Worm (Caenorhabditis elegans): ENCODE data around the gene cng-1.
A peak's percentile ranks its signal among the peaks of the same experiment; 100 is the strongest.

Gene cng-1

ce11 chrV:15071015-15071810, 39.9 kb upstream of the cng-1 start, which contains the start of gene unc-76 (continued):
- TF ChIP-seq pros-1 (tag; optimal IDR thresholded peaks at IDR 0.05): peak; percentile 73
- TF ChIP-seq rnt-1 (tag; optimal IDR thresholded peaks at IDR 0.05): peak; percentile 89
- TF ChIP-seq npax-4 (tag; optimal IDR thresholded peaks at IDR 0.05): no peak
- TF ChIP-seq odd-2 (tag; optimal IDR thresholded peaks at IDR 0.05): no peak
- peak; percentile 98 for TF ChIP-seq ceh-34 (tag; optimal IDR thresholded peaks at IDR 0.05)
- peak; percentile 84 for TF ChIP-seq tbx-2 (tag; optimal IDR thresholded peaks at IDR 0.05)

- no peak for TF ChIP-seq tbx-2 (tag; optimal IDR thresholded peaks at IDR 0.05)
- TF ChIP-seq unc-42 (tag; optimal IDR thresholded peaks at IDR 0.05): peak; percentile 73
- no peak for TF ChIP-seq ceh-48 (tag; optimal IDR thresholded peaks at IDR 0.05)
These were observed 38.2 kb upstream of the cng-1 start for ce11 chrV:15069435-15069985.

DNA sequence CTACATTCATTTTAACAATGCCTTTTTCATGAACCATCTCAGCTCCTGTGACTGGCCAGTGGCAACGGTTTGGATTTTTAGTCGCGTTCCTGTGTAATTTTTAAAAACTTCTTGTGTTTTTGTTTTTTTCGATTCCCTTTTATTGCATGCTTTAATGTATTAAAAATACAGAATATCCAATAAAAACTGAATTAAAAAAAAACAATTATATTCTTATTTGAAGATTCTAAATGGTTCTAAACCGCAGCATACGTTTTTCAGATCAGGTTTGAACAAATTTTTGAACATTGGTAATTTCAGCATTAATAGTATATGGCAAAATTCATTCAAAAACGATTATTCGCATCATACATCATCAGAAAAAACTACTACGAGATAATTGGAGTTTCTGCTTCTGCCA, 37.1 kb upstream of the cng-1 start, which contains the start of gene dnj-3:
Gene dnj-3 (plus strand): TSS at position 301 of the 400 bp plus-strand sequence.
- TF ChIP-seq ceh-22 (tag; optimal IDR thresholded peaks at IDR 0.05) (no peak), tbx-7 (tag; optimal IDR thresholded peaks at IDR 0.05) (no peak), ceh-18 (tag; optimal IDR thresholded peaks at IDR 0.05) (no peak), nhr-11 (tag; optimal IDR thresholded peaks at IDR 0.05) (no peak), pha-2 (tag; optimal IDR thresholded peaks at IDR 0.05) (no peak), che-1 (tag; optimal IDR thresholded peaks at IDR 0.05) (no peak), ceh-48 (tag; optimal IDR thresholded peaks at IDR 0.05) (no peak), ceh-34 (tag; optimal IDR thresholded peaks at IDR 0.05) (no peak), unc-42 (tag; optimal IDR thresholded peaks at IDR 0.05) (no peak), ceh-45 (GFP tag; IDR thresholded peaks at IDR 0.05) (no peak), madf-2 (tag; optimal IDR thresholded peaks at IDR 0.05) (no peak), ahr-1 (tag; optimal IDR thresholded peaks at IDR 0.05) (no peak), unc-3 (GFP tag; conservative IDR thresholded peaks at IDR 0.05) (no peak), unc-3 (tag; optimal IDR thresholded peaks at IDR 0.05) (no peak), K09A11.1 (tag; optimal IDR thresholded peaks at IDR 0.05; ENCODE audit: insufficient read depth) (no peak), ets-4 (tag; optimal IDR thresholded peaks at IDR 0.05) (no peak)

DNA sequence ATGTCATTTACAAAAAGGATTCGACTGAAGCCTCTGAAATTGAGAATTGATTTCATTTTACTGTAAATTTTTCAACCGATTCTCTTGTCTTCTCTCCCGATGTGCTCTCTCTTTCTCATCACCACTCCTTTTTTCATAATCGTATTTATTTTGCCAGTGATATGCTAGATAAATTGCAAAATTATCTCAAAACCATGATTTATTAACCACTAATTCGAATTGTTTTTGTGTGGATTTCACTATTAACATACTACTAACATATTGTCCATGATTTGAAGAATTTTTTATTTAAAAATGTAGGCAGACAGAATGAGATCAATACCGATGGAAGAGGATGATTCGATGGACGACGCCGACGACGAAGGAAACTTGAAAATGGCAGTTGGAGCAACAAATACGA, 35.9 kb upstream of the cng-1 start, which contains the start of gene C25D7.10:
Gene C25D7.10 (plus strand): TSS at position 301 of the 400 bp plus-strand sequence.
- TF ChIP-seq elt-4 (tag; optimal IDR thresholded peaks at IDR 0.05) (no peak), lin-11 (tag; optimal IDR thresholded peaks at IDR 0.05) (no peak), dve-1 (tag; optimal IDR thresholded peaks at IDR 0.05) (no peak), dmd-4 (tag; optimal IDR thresholded peaks at IDR 0.05; ENCODE audit: borderline replicate concordance) (no peak), unc-55 (GFP tag; optimal IDR thresholded peaks at IDR 0.05) (no peak), pha-4 (tag; optimal IDR thresholded peaks at IDR 0.05) (no peak), hlh-6 (tag; optimal IDR thresholded peaks at IDR 0.05) (no peak), ahr-1 (tag; optimal IDR thresholded peaks at IDR 0.05) (no peak), eyg-1 (tag; optimal IDR thresholded peaks at IDR 0.05) (no peak), ceh-24 (tag; optimal IDR thresholded peaks at IDR 0.05) (no peak), tbx-2 (tag; optimal IDR thresholded peaks at IDR 0.05) (no peak), pag-3 (tag; optimal IDR thresholded peaks at IDR 0.05; ENCODE audit: borderline replicate concordance) (no peak), fax-1 (tag; optimal IDR thresholded peaks at IDR 0.05) (no peak), ceh-18 (tag; optimal IDR thresholded peaks at IDR 0.05) (no peak), gmeb-2 (tag; optimal IDR thresholded peaks at IDR 0.05) (no peak), fkh-6 (tag; optimal IDR thresholded peaks at IDR 0.05) (no peak), pha-2 (tag; optimal IDR thresholded peaks at IDR 0.05) (no peak), ets-4 (tag; optimal IDR thresholded peaks at IDR 0.05) (no peak), tbx-7 (tag; optimal IDR thresholded peaks at IDR 0.05) (no peak), madf-2 (tag; optimal IDR thresholded peaks at IDR 0.05) (no peak)

Data from whole organism, late embryonic.